Fruit fly (Drosophila melanogaster) whole organism, wandering third instar larva: ENCODE data around the gene Ppat-Dpck.

Experiments
- CG32264 ChIP-seq: fragments of 200-800 bp; sonication (Bioruptor generic); optimal IDR thresholded peaks from 2 replicates; lab custom pipeline; 2016; ENCODE audit warnings: missing biosample characterization, missing genetic modification characterization
- CG9705 ChIP-seq: fragments of 200-800 bp; sonication (Bioruptor generic); optimal IDR thresholded peaks from 2 replicates; lab custom pipeline; 2018; ENCODE audit warnings: missing biosample characterization, mild to moderate bottlenecking, missing genetic modification characterization
- CrebA ChIP-seq: fragments of 200-800 bp; sonication (Bioruptor generic); optimal IDR thresholded peaks from 2 replicates; lab custom pipeline; 2016; ENCODE audit warnings: missing biosample characterization, mild to moderate bottlenecking, missing genetic modification characterization, borderline replicate concordance
- GATAd ChIP-seq: sonication (Bioruptor generic); optimal IDR thresholded peaks from 2 replicates; lab custom pipeline; 2016; ENCODE audit warnings: missing biosample characterization, missing genetic modification characterization
- Hnf4 ChIP-seq: fragments of 200-800 bp; sonication (Bioruptor generic); optimal IDR thresholded peaks from 2 replicates; lab custom pipeline; 2016; ENCODE audit warnings: missing biosample characterization, mild to moderate bottlenecking, missing genetic modification characterization
- Hr78 ChIP-seq: fragments of >200 bp; optimal IDR thresholded peaks from 2 replicates; lab custom pipeline; 2017; ENCODE audit warnings: missing biosample characterization, missing genetic modification characterization
- Jra ChIP-seq: sonication (Bioruptor generic); optimal IDR thresholded peaks from 2 replicates; lab custom pipeline; 2016; ENCODE audit warnings: missing biosample characterization, missing genetic modification characterization
- Myc ChIP-seq: fragments of >200 bp; optimal IDR thresholded peaks from 2 replicates; lab custom pipeline; 2017
- N ChIP-seq: fragments of >200 bp; optimal IDR thresholded peaks from 2 replicates; lab custom pipeline; 2018; ENCODE audit warnings: missing biosample characterization, missing external identifiers, missing genetic modification characterization
- Rel ChIP-seq, 2 experiments: fragments of 200-800 bp; sonication (Bioruptor generic) in 1 of 2; optimal IDR thresholded peaks; 2 replicates in 1 of 2; 3 replicates in 1 of 2; lab custom pipeline; 2016 to 2019; ENCODE audit warnings: mild to moderate bottlenecking in 2 of 2, missing biosample characterization in 2 of 2, missing genetic modification characterization in 2 of 2, moderate library complexity in 1 of 2
- Sp1 ChIP-seq: fragments of 200-800 bp; sonication (Bioruptor generic); optimal IDR thresholded peaks from 3 replicates; lab custom pipeline; 2019; ENCODE audit warnings: missing biosample characterization, mild to moderate bottlenecking, missing genetic modification characterization, moderate library complexity
- Vsx2 ChIP-seq: fragments of 200-300, 225-300 bp; sonication (Bioruptor generic); optimal IDR thresholded peaks from 2 replicates; lab custom pipeline; 2018; ENCODE audit warnings: missing biosample characterization, missing genetic modification characterization; ENCODE audit not compliant: partially characterized antibody
- br ChIP-seq: fragments of 200-800 bp; sonication (Bioruptor generic); optimal IDR thresholded peaks from 2 replicates; lab custom pipeline; 2016; ENCODE audit warnings: missing biosample characterization, missing genetic modification characterization
- ey ChIP-seq: fragments of 200-800 bp; sonication (Bioruptor generic); optimal IDR thresholded peaks from 2 replicates; lab custom pipeline; 2016; ENCODE audit warnings: missing biosample characterization, missing genetic modification characterization
- fru ChIP-seq: fragments of 200-800 bp; sonication (Bioruptor generic); optimal IDR thresholded peaks from 3 replicates; lab custom pipeline; 2016; ENCODE audit warnings: missing biosample characterization, mild to moderate bottlenecking, missing genetic modification characterization
- jim ChIP-seq: fragments of 175-275, 200-325 bp; sonication (Bioruptor generic); optimal IDR thresholded peaks from 2 replicates; lab custom pipeline; 2016; ENCODE audit warnings: missing biosample characterization, mild to moderate bottlenecking, missing genetic modification characterization
- lola ChIP-seq: fragments of >200 bp; optimal IDR thresholded peaks from 2 replicates; lab custom pipeline; 2017; ENCODE audit warnings: missing biosample characterization, missing genetic modification characterization
- pan ChIP-seq: fragments of >200 bp; optimal IDR thresholded peaks from 2 replicates; lab custom pipeline; 2017
- psq ChIP-seq: fragments of 200-800 bp; sonication (Bioruptor generic); optimal IDR thresholded peaks from 3 replicates; lab custom pipeline; 2017; ENCODE audit warnings: missing biosample characterization, mild to moderate bottlenecking, missing genetic modification characterization, moderate library complexity
- rgr ChIP-seq: fragments of 200-800 bp; sonication (Bioruptor generic); optimal IDR thresholded peaks from 3 replicates; lab custom pipeline; 2016; ENCODE audit warnings: missing biosample characterization, mild to moderate bottlenecking, missing genetic modification characterization
- sv ChIP-seq: fragments of 200-800 bp; sonication (Bioruptor generic); optimal IDR thresholded peaks from 3 replicates; lab custom pipeline; 2016; ENCODE audit warnings: missing biosample characterization, missing genetic modification characterization
- tai ChIP-seq: sonication (Bioruptor generic); optimal IDR thresholded peaks from 2 replicates; lab custom pipeline; 2016; ENCODE audit warnings: missing biosample characterization, missing genetic modification characterization
- usp ChIP-seq: fragments of >200 bp; optimal IDR thresholded peaks from 2 replicates; lab custom pipeline; 2017; ENCODE audit warnings: missing biosample characterization, missing genetic modification characterization
- woc ChIP-seq: sonication (Bioruptor generic); optimal IDR thresholded peaks from 2 replicates; lab custom pipeline; 2016; ENCODE audit warnings: missing biosample characterization, mild to moderate bottlenecking, missing genetic modification characterization

The Ppat-Dpck gene

DNA sequence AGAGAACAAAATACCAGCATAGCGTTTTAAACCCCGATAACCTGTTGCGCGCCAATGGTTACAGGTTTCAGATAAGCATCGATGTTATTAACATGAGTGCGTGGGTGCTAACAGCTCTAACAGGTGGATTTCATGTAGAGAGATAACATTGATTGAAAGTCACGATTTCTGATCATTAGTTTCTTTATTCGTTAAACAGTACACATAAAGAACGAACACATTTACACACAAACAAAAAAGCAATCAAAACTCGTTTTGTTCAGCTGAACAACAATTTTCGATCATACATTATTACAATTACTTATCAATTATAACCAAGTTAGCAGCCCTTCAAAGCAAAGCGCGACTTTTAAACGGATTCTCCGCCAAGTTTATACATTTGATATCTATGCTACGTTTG, 21.1 kb upstream of the Ppat-Dpck start (continued):
- TF ChIP-seq usp (GFP tag; lab: Kevin White, UChicago) = no peak
- no peak for TF ChIP-seq GATAd
- no peak for TF ChIP-seq psq (GFP tag; lab: Kevin White, UChicago)
- no peak for TF ChIP-seq CrebA
- TF ChIP-seq Myc (lab: Kevin White, UChicago) = no peak
- TF ChIP-seq Hr78 (GFP tag; lab: Kevin White, UChicago) = no peak
- TF ChIP-seq CG9705 (GFP tag; lab: Kevin White, UChicago) = peak; percentile 23
- TF ChIP-seq Vsx2 = no peak
- TF ChIP-seq fru = peak; percentile 30

DNA sequence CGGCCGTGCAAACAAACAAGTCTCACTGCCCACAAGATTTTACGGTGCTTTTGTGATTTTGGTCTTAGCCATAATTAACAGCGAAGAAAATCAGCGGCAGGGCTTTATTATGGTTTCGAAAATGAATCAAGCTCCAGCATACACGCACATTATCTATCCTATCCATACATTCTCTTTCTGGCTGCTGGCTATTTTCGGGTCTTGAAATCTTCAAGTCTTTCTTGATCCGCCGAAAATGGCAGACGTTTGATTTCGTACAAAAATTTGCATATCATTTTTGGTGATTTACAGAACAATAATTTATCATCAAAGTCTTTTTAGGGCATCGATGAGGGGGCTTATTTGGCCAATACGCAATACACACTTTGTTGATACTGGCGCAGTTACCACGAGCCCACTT, 20.2 kb upstream of the Ppat-Dpck start:
- no peak for TF ChIP-seq jim (GFP tag; lab: Kevin White, UChicago)
- no peak for TF ChIP-seq Hnf4 (GFP tag; lab: Kevin White, UChicago)
- TF ChIP-seq br (GFP tag; lab: Kevin White, UChicago) = no peak
- no peak for TF ChIP-seq pan
- no peak for TF ChIP-seq Vsx2
- no peak for TF ChIP-seq Myc (lab: Kevin White, UChicago)
- no peak for TF ChIP-seq woc (GFP tag; lab: Kevin White, UChicago)
- TF ChIP-seq Hr78 (GFP tag; lab: Kevin White, UChicago) = no peak
- no peak for TF ChIP-seq tai (GFP tag; lab: Kevin White, UChicago)
- TF ChIP-seq Sp1 (GFP tag; lab: Kevin White, UChicago) = no peak
- TF ChIP-seq Rel (GFP tag; optimal IDR thresholded peaks at IDR 0.05; lab: Kevin White, UChicago) = no peak
- TF ChIP-seq Rel (tag; optimal IDR thresholded peaks at IDR 0.05; lab: Kevin White, UChicago) = no peak
- no peak for TF ChIP-seq CG32264 (GFP tag; lab: Kevin White, UChicago)
- no peak for TF ChIP-seq lola (GFP tag; lab: Kevin White, UChicago)
- TF ChIP-seq, all 38 proteins: peak for 0

DNA sequence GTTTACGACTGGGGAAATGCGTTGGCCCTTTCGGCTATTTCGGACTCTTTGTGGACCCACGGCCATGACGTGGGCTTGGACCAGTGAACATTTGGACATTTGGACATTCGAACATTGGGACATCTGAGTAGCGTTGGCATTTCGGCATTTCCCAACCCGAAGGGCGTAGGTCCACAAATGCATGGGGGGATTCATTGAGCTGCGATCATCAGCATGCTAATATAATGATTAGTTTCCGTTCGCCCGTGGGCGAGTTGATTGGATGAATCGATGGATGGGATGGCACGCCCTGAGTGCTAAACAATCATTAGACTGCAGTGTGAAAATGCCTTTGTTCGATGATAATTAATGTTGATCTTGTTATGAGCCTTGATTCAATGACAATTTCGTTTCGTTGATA, 18.9 kb upstream of the Ppat-Dpck start:
- no peak for TF ChIP-seq br (GFP tag; lab: Kevin White, UChicago)
- TF ChIP-seq usp (GFP tag; lab: Kevin White, UChicago) = no peak
- no peak for TF ChIP-seq CG9705 (GFP tag; lab: Kevin White, UChicago)
- no peak for TF ChIP-seq psq (GFP tag; lab: Kevin White, UChicago)

DNA sequence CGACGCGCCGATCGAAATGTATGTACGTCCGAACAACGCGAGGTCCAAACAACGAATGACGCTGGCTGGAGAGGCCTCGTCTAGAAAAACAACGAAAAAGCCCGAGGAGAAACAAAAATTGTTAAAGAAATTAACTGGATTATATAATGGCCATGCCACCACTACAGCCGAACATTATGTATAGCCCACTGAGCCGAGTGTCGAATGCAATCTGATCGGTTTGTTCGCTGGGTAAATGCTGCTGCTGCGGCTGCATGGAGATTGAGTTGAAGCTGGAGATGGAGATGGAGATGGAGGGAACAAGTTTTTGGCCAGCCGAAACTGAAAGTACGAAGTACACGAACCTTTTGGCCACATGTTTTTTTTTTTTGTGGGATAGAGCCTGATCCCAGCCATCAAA, 18.0 kb upstream of the Ppat-Dpck start, which contains the start of gene Cralbp:
Gene Cralbp, minus strand, starts transcription at position 115 of the 400 bp plus-strand sequence.
- no peak for TF ChIP-seq br (GFP tag; lab: Kevin White, UChicago)
- TF ChIP-seq CrebA = no peak
- no peak for TF ChIP-seq GATAd
- no peak for TF ChIP-seq Vsx2
- TF ChIP-seq rgr (GFP tag; lab: Kevin White, UChicago) = no peak
- no peak for TF ChIP-seq Jra (GFP tag; lab: Kevin White, UChicago)
- TF ChIP-seq, all 38 proteins: peak for 0

DNA sequence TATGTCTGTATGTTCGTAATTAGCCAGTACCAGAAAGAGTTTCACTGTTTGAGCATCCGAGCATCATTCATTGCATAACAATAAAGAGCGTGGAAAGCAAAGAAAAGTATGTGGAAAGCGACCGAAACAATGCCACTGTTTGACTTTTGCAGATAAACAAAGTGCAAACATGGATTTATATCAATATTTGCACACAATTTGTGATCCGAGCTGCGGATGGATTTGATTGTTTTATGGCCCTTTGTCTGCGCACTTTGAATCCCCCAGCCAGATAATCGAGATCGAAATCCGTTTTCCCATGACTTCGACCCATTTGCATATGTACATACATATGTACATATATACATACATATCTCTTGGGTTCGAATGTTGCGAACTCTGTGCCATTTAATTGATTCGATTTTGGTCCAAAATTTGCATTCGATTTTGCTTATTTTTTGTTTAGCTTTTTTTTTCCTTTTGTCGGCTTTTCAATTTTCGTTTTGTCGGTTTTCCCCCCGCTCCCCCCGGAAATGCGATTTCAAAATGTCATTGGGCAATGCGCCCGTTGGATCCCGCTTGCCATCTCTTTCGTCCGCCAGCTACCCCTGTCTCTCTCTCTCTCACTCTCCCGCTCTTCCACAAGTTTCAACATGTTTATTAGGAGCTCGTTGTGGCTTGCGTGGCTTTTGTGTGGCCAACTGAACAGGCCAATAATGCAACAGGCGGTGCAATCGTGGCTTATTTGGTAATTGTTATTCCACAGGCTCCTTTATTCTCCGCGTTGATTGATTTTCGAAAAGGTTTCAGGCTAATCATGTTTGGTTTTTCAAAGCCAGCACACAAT, 16.9 kb upstream of the Ppat-Dpck start:
- TF ChIP-seq usp (GFP tag; lab: Kevin White, UChicago) (no peak), Rel (GFP tag; optimal IDR thresholded peaks at IDR 0.05; lab: Kevin White, UChicago) (no peak), Rel (tag; optimal IDR thresholded peaks at IDR 0.05; lab: Kevin White, UChicago) (peak; percentile 2)

dm6 chr3L:5779476-5780401, 11.1 kb upstream of the Ppat-Dpck start, which contains the start of the genes Myt1, PGRP-LD and Pmi:
Myt1 (minus strand) TSS chr3L:5779591.
PGRP-LD (plus strand) TSS chr3L:5780051.
Pmi (plus strand) TSS chr3L:5780051.
- no peak for TF ChIP-seq CG9705 (GFP tag; lab: Kevin White, UChicago)
- TF ChIP-seq tai (GFP tag; lab: Kevin White, UChicago) = no peak
- TF ChIP-seq N (GFP tag; lab: Kevin White, UChicago) = no peak
- no peak for TF ChIP-seq sv (GFP tag; lab: Kevin White, UChicago)
- peak; percentile 4 for TF ChIP-seq psq (GFP tag; lab: Kevin White, UChicago)
- TF ChIP-seq GATAd = no peak
- TF ChIP-seq jim (GFP tag; lab: Kevin White, UChicago) = no peak
- peak; percentile 8 for TF ChIP-seq Myc (lab: Kevin White, UChicago)
- TF ChIP-seq pan = no peak
- TF ChIP-seq usp (GFP tag; lab: Kevin White, UChicago) = no peak
- TF ChIP-seq Sp1 (GFP tag; lab: Kevin White, UChicago) = no peak
- peak; percentile 1 for TF ChIP-seq ey (GFP tag; lab: Kevin White, UChicago)
- no peak for TF ChIP-seq rgr (GFP tag; lab: Kevin White, UChicago)
- no peak for TF ChIP-seq Rel (GFP tag; optimal IDR thresholded peaks at IDR 0.05; lab: Kevin White, UChicago)
- no peak for TF ChIP-seq Rel (tag; optimal IDR thresholded peaks at IDR 0.05; lab: Kevin White, UChicago)
- TF ChIP-seq Vsx2 = no peak
